Worm (Caenorhabditis elegans): ENCODE results near the gene lgc-26.

Gene lgc-26

ce11 chrV:260334-260733 is 7.8 kb upstream of the lgc-26 start:
- peak; percentile 36 for TF ChIP-seq gmeb-1 (tag; optimal IDR thresholded peaks at IDR 0.05)
- no peak for TF ChIP-seq alr-1 (tag; optimal IDR thresholded peaks at IDR 0.05)
- no peak for TF ChIP-seq nhr-77 (tag; optimal IDR thresholded peaks at IDR 0.05)

- TF ChIP-seq R02D3.7 (tag; optimal IDR thresholded peaks at IDR 0.05) (peak; percentile 51), mdl-1 (tag; optimal IDR thresholded peaks at IDR 0.05) (peak in 1 of 2 experiments; percentile 52)
These were observed 2.8 kb upstream of the lgc-26 start for ce11 chrV:265062-265963.

- TF ChIP-seq zag-1 (tag; optimal IDR thresholded peaks at IDR 0.05), result no peak
- TF ChIP-seq skn-1 (tag; optimal IDR thresholded peaks at IDR 0.05), result no peak
- TF ChIP-seq nhr-21 (tag; optimal IDR thresholded peaks at IDR 0.05), result no peak
- TF ChIP-seq ama-1 (optimal IDR thresholded peaks at IDR 0.05), result no peak
- TF ChIP-seq unc-55 (GFP tag; optimal IDR thresholded peaks at IDR 0.05), result no peak
- TF ChIP-seq sma-9 (GFP tag; optimal IDR thresholded peaks at IDR 0.05), result no peak
- TF ChIP-seq sma-9 (tag; optimal IDR thresholded peaks at IDR 0.05), result no peak
- no peak for TF ChIP-seq alr-1 (tag; optimal IDR thresholded peaks at IDR 0.05)
- TF ChIP-seq ztf-4 (tag; optimal IDR thresholded peaks at IDR 0.05), result no peak
- TF ChIP-seq Y55F3AM.14 (GFP tag; optimal IDR thresholded peaks at IDR 0.05), result no peak
- no peak for TF ChIP-seq crh-2 (tag; optimal IDR thresholded peaks at IDR 0.05)
- TF ChIP-seq lin-39 (tag; optimal IDR thresholded peaks at IDR 0.05), result no peak
- TF ChIP-seq ceh-82 (tag; optimal IDR thresholded peaks at IDR 0.05), result no peak
- no peak for TF ChIP-seq nhr-129 (tag; optimal IDR thresholded peaks at IDR 0.05)
- no peak for TF ChIP-seq egl-27 (tag; optimal IDR thresholded peaks at IDR 0.05)
- TF ChIP-seq mdl-1 (tag; optimal IDR thresholded peaks at IDR 0.05), result no peak
- no peak for TF ChIP-seq mbf-1 (tag; optimal IDR thresholded peaks at IDR 0.05)
- no peak for TF ChIP-seq elt-3 (tag; optimal IDR thresholded peaks at IDR 0.05)
- TF ChIP-seq ZK546.5 (tag; optimal IDR thresholded peaks at IDR 0.05), result no peak
These were observed 4.7 kb downstream of the lgc-26 start, which contains the start of gene nlp-70 for ce11 chrV:272837-273236. TSS of gene nlp-70 (minus strand) at chrV:272937.

- TF ChIP-seq nhr-23 (tag; optimal IDR thresholded peaks at IDR 0.05) (no peak), nhr-129 (tag; optimal IDR thresholded peaks at IDR 0.05) (peak; percentile 53), sma-3 (GFP tag; optimal IDR thresholded peaks at IDR 0.05) (no peak), lsy-2 (tag; optimal IDR thresholded peaks at IDR 0.05) (peak in 1 of 2 experiments; percentile 27), F13H6.1 (tag; optimal IDR thresholded peaks at IDR 0.05) (peak; percentile 67), C34F6.9 (tag; optimal IDR thresholded peaks at IDR 0.05) (peak; percentile 44), nhr-77 (tag; optimal IDR thresholded peaks at IDR 0.05) (no peak), Y55F3AM.14 (GFP tag; optimal IDR thresholded peaks at IDR 0.05) (no peak), R02D3.7 (tag; optimal IDR thresholded peaks at IDR 0.05) (no peak), blmp-1 (tag; optimal IDR thresholded peaks at IDR 0.05; ENCODE audit: insufficient read depth) (no peak), egl-27 (tag; optimal IDR thresholded peaks at IDR 0.05) (no peak), mdl-1 (tag; optimal IDR thresholded peaks at IDR 0.05) (no peak), alr-1 (tag; optimal IDR thresholded peaks at IDR 0.05) (no peak), unc-62 (GFP tag; optimal IDR thresholded peaks at IDR 0.05) (no peak), sma-9 (GFP tag; optimal IDR thresholded peaks at IDR 0.05) (peak; percentile 37), sma-9 (tag; optimal IDR thresholded peaks at IDR 0.05) (no peak), nhr-6 (tag; optimal IDR thresholded peaks at IDR 0.05) (no peak)
These were observed 13.0 kb downstream of the lgc-26 start for ce11 chrV:281111-281510.

- TF ChIP-seq R02D3.7 (tag; optimal IDR thresholded peaks at IDR 0.05), result no peak
- no peak for TF ChIP-seq gmeb-1 (tag; optimal IDR thresholded peaks at IDR 0.05)
- no peak for TF ChIP-seq nhr-21 (tag; optimal IDR thresholded peaks at IDR 0.05)
- no peak for TF ChIP-seq nhr-237 (tag; optimal IDR thresholded peaks at IDR 0.05)
- TF ChIP-seq C34F6.9 (tag; optimal IDR thresholded peaks at IDR 0.05), result no peak
- no peak for TF ChIP-seq nhr-129 (tag; optimal IDR thresholded peaks at IDR 0.05)
- no peak for TF ChIP-seq alr-1 (tag; optimal IDR thresholded peaks at IDR 0.05)
- TF ChIP-seq skn-1 (tag; optimal IDR thresholded peaks at IDR 0.05), result no peak
- no peak for TF ChIP-seq lin-13 (GFP tag; optimal IDR thresholded peaks at IDR 0.05)
- no peak for TF ChIP-seq ztf-4 (tag; optimal IDR thresholded peaks at IDR 0.05)
- TF ChIP-seq unc-62 (GFP tag; optimal IDR thresholded peaks at IDR 0.05), result no peak
- TF ChIP-seq blmp-1 (tag; optimal IDR thresholded peaks at IDR 0.05; ENCODE audit: insufficient read depth), result no peak
- no peak for TF ChIP-seq nhr-77 (tag; optimal IDR thresholded peaks at IDR 0.05)
- TF ChIP-seq sem-4 (tag; optimal IDR thresholded peaks at IDR 0.05), result no peak
- TF ChIP-seq sma-3 (GFP tag; optimal IDR thresholded peaks at IDR 0.05), result no peak
- no peak for TF ChIP-seq F13H6.1 (tag; optimal IDR thresholded peaks at IDR 0.05)
- TF ChIP-seq ztf-1 (GFP tag; conservative IDR thresholded peaks at IDR 0.05), result no peak
- no peak for TF ChIP-seq ceh-16 (tag; optimal IDR thresholded peaks at IDR 0.05)
- no peak for TF ChIP-seq ztf-11 (tag; optimal IDR thresholded peaks at IDR 0.05)
These were observed 13.5 kb downstream of the lgc-26 start, which contains the start of gene npr-5 for ce11 chrV:281616-282015. TSS of gene npr-5 (minus strand) at chrV:281716.

Measured in whole organism, L2 larva.